Worm (Caenorhabditis elegans): ENCODE results near the gene aakg-5.

DNA sequence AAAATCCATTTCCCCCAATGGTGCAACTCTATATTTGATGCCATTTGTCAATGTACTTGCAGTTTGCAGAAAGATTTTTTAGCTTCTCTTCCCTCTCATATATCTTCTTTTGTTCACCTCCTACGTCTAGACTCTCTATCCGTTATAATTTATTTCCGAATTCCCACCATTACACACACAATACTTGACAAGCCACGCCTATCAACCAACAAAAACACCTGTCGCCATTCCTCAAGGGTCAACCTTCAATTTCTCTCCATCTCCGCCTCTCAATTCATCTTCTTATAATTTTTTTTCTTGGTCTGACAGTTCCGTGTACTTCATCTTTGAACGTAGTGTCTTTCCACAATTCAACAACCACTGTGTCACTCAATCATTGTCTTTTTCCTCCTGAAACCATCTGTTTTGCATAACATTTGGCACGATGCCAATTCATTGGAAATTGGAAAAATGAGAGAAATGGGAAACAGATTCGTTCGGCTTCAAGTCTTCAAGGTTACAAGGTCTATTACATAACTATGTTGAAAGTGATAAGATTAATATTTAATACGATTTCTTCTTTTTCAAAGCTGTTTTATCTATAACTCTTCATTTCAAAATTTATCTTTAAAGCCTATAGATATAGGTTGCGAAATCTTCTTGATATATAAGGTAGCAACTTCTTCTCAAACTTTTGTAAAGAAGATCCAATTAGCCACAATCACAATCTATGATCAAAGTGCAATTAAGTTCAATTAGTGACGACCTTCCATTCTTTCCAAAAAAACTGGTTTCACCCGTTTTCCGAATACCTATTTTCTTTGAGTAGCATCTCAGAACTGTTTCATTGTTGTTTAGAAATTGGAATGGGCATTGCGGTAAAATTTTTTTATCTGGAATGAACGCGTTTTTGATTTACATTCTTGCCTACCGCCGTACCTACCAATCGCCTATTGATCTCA lies 12.0 kb upstream of the aakg-5 start:
- TF ChIP-seq fkh-6 (tag; optimal IDR thresholded peaks at IDR 0.05) (no peak), ama-1 (optimal IDR thresholded peaks at IDR 0.05) (no peak), fkh-10 (GFP tag; optimal IDR thresholded peaks at IDR 0.05) (no peak), unc-55 (GFP tag; optimal IDR thresholded peaks at IDR 0.05) (no peak), Y22D7AL.16 (tag; optimal IDR thresholded peaks at IDR 0.05) (no peak), pha-4 (tag; optimal IDR thresholded peaks at IDR 0.05) (no peak), tbx-2 (tag; optimal IDR thresholded peaks at IDR 0.05) (no peak), ceh-18 (tag; optimal IDR thresholded peaks at IDR 0.05) (peak; percentile 16), ttx-3 (tag; optimal IDR thresholded peaks at IDR 0.05) (no peak), mec-3 (tag; optimal IDR thresholded peaks at IDR 0.05; ENCODE audit: borderline replicate concordance) (no peak), gmeb-2 (tag; optimal IDR thresholded peaks at IDR 0.05) (no peak), zip-5 (tag; optimal IDR thresholded peaks at IDR 0.05) (no peak), pqm-1 (tag; optimal IDR thresholded peaks at IDR 0.05) (no peak)

Measured in whole organism, late embryonic.